Comparison of ENCODE assay signal across 2 fruit fly cellular contexts in genomic region chr3R:12998234-12998591, dm6.
TF ChIP-seq lines count a peak whose summit lies in the region.

No protein-coding gene starts in this region.

- TF ChIP-seq CTCF in whole organism, embryonic (GFP tag; optimal IDR thresholded peaks at IDR 0.05; lab: Kevin White, UChicago) = no peak

TF ChIP-seq in whole organism, embryonic, 481 proteins besides CTCF, POLR2A, EP300 and RAD21:
- TF ChIP-seq CG18599 (GFP tag; optimal IDR thresholded peaks at IDR 0.05; lab: Kevin White, UChicago) = no peak
- TF ChIP-seq kni (GFP tag; optimal IDR thresholded peaks at IDR 0.05; lab: Kevin White, UChicago) = no peak
- TF ChIP-seq insv (GFP tag; optimal IDR thresholded peaks at IDR 0.05; lab: Kevin White, UChicago) = no peak
- TF ChIP-seq MESR4 (GFP tag; optimal IDR thresholded peaks at IDR 0.05; lab: Kevin White, UChicago) = peak; percentile 4
- TF ChIP-seq danr (GFP tag; IDR thresholded peaks at IDR 0.05; lab: Robert Waterston, UW) = no peak
- no peak for TF ChIP-seq Sry-β (GFP tag; optimal IDR thresholded peaks at IDR 0.05; lab: Kevin White, UChicago)
- peak; percentile 18 for TF ChIP-seq CG4617 (GFP tag; optimal IDR thresholded peaks at IDR 0.05; lab: Kevin White, UChicago; ENCODE audit: borderline replicate concordance)
- TF ChIP-seq Ada2b (GFP tag; IDR thresholded peaks at IDR 0.05; lab: Robert Waterston, UW) = no peak
- 0 out of 3 replicates have a peak, but pooled peaks have one; percentile 1 for TF ChIP-seq Opbp (GFP tag; IDR thresholded peaks at IDR 0.05; lab: Robert Waterston, UW; ENCODE audit: partially characterized antibody)
- TF ChIP-seq CG6654 (GFP tag; optimal IDR thresholded peaks at IDR 0.05; lab: Kevin White, UChicago) = no peak
- TF ChIP-seq CG3838 (GFP tag; optimal IDR thresholded peaks at IDR 0.05; lab: Kevin White, UChicago) = no peak
- no peak for TF ChIP-seq gcm (GFP tag; optimal IDR thresholded peaks at IDR 0.05; lab: Kevin White, UChicago)
- no peak for TF ChIP-seq Doc3 (GFP tag; IDR thresholded peaks at IDR 0.05; lab: Robert Waterston, UW; ENCODE audit: partially characterized antibody)
- TF ChIP-seq Lim3 (GFP tag; IDR thresholded peaks at IDR 0.05; lab: Robert Waterston, UW) = no peak
- TF ChIP-seq Chrac-16 (GFP tag; optimal IDR thresholded peaks at IDR 0.05; lab: Kevin White, UChicago) = no peak
- TF ChIP-seq CG7786 (GFP tag; optimal IDR thresholded peaks at IDR 0.05; lab: Kevin White, UChicago) = no peak
- TF ChIP-seq tin (GFP tag; optimal IDR thresholded peaks at IDR 0.05; lab: Kevin White, UChicago) = no peak
- peak; percentile 97 for TF ChIP-seq CG8388 (GFP tag; optimal IDR thresholded peaks at IDR 0.05; lab: Kevin White, UChicago)
- no peak for TF ChIP-seq schlank (tag; optimal IDR thresholded peaks at IDR 0.05; lab: Kevin White, UChicago)
- TF ChIP-seq hkb (optimal IDR thresholded peaks at IDR 0.05; lab: Kevin White, UChicago) = no peak
- no peak for TF ChIP-seq hkb (GFP tag; IDR thresholded peaks at IDR 0.05; lab: Robert Waterston, UW)
- TF ChIP-seq HmgZ (tag; optimal IDR thresholded peaks at IDR 0.05; lab: Kevin White, UChicago) = no peak
- peak; percentile 92 for TF ChIP-seq cg (GFP tag; optimal IDR thresholded peaks at IDR 0.05; lab: Kevin White, UChicago)
- TF ChIP-seq trem (tag; optimal IDR thresholded peaks at IDR 0.05; lab: Kevin White, UChicago) = no peak
- no peak for TF ChIP-seq unc-4 (GFP tag; IDR thresholded peaks at IDR 0.05; lab: Robert Waterston, UW; ENCODE audit: partially characterized antibody)
- no peak; the same call in 1 of the 2 replicates for TF ChIP-seq CG6272 (GFP tag; IDR thresholded peaks at IDR 0.05; lab: Robert Waterston, UW)
- TF ChIP-seq dan (GFP tag; IDR thresholded peaks at IDR 0.05; lab: Robert Waterston, UW) = no peak
- no peak for TF ChIP-seq CG34422 (GFP tag; IDR thresholded peaks at IDR 0.05; lab: Robert Waterston, UW)
- no peak for TF ChIP-seq CG9437 (GFP tag; optimal IDR thresholded peaks at IDR 0.05; lab: Kevin White, UChicago)
- TF ChIP-seq Ets65A (GFP tag; lab: Kevin White, UChicago) = peak; percentile 22
- no peak for TF ChIP-seq z (GFP tag; IDR thresholded peaks at IDR 0.05; lab: Robert Waterston, UW)
- no peak for TF ChIP-seq CG17912 (GFP tag; optimal IDR thresholded peaks at IDR 0.05; lab: Kevin White, UChicago)
- TF ChIP-seq Dp (GFP tag; optimal IDR thresholded peaks at IDR 0.05; lab: Kevin White, UChicago) = no peak
- no peak for TF ChIP-seq CG16815 (GFP tag; optimal IDR thresholded peaks at IDR 0.05; lab: Kevin White, UChicago)
- no peak for TF ChIP-seq CG5245 (GFP tag; optimal IDR thresholded peaks at IDR 0.05; lab: Kevin White, UChicago)
- no peak for TF ChIP-seq CG6765 (GFP tag; optimal IDR thresholded peaks at IDR 0.05; lab: Kevin White, UChicago)
- peak; percentile 40 for TF ChIP-seq CG8478 (optimal IDR thresholded peaks at IDR 0.05; lab: Kevin White, UChicago)
- TF ChIP-seq toy (GFP tag; IDR thresholded peaks at IDR 0.05; lab: Robert Waterston, UW) = no peak
TF ChIP-seq in whole organism, embryonic: peak in this region for 7.

TF ChIP-seq in whole organism, prepupa, 60 proteins besides CTCF, POLR2A, EP300 and RAD21:
- TF ChIP-seq Eip78C (GFP tag; lab: Kevin White, UChicago) (no peak), net (GFP tag; optimal IDR thresholded peaks at IDR 0.05; lab: Kevin White, UChicago) (no peak), Smox (GFP tag; optimal IDR thresholded peaks at IDR 0.05; lab: Kevin White, UChicago) (no peak), fd59A (GFP tag; optimal IDR thresholded peaks at IDR 0.05; lab: Kevin White, UChicago) (no peak), CG6854 (GFP tag; optimal IDR thresholded peaks at IDR 0.05; lab: Kevin White, UChicago) (peak; percentile 42), pdm3 (GFP tag; optimal IDR thresholded peaks at IDR 0.05; lab: Kevin White, UChicago) (no peak), CG11762 (GFP tag; optimal IDR thresholded peaks at IDR 0.05; lab: Kevin White, UChicago; ENCODE audit: insufficient read depth) (no peak), CG6792 (GFP tag; optimal IDR thresholded peaks at IDR 0.05; lab: Kevin White, UChicago) (no peak)

Comparison
In these comparisons a context has a peak if more than half of its experiments do, and no peak if none do; other contexts are left out.
1. Of the 7 proteins assayed by ChIP-seq in both whole organism, embryonic and whole organism, prepupa: peak only in whole organism, embryonic: none; only in whole organism, prepupa: CG6854; in both: none; in neither: 6.